Worm (Caenorhabditis elegans): Measurements from ENCODE around the gene let-653.

DNA sequence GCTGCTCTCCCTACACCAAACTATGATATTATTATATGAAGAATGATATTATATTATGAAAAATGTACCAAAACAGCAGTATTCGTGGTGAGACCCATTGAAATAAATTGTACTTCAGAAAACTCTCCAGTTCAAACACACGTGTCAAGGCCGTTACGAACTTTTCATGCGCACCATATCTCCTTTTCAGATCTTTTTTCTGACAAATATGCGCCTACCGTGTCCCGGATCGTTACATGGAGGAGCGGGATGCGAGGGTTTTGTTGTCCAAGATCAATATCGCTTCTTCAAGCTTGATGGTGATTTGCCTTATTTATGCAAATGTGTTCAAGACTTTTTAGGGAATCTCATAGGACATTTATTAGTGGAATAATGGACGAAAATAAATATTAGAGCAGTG, 18.3 kb downstream of the let-653 start:
- no peak for TF ChIP-seq ceh-45 (GFP tag; IDR thresholded peaks at IDR 0.05)
- no peak for TF ChIP-seq F13H6.1 (tag; optimal IDR thresholded peaks at IDR 0.05)
- no peak for TF ChIP-seq ceh-48 (tag; optimal IDR thresholded peaks at IDR 0.05)
- no peak for TF ChIP-seq ama-1 (optimal IDR thresholded peaks at IDR 0.05)

Data from whole organism, late embryonic.